Worm (Caenorhabditis elegans): ENCODE results near the gene Y40H4A.2.

Gene Y40H4A.2

DNA sequence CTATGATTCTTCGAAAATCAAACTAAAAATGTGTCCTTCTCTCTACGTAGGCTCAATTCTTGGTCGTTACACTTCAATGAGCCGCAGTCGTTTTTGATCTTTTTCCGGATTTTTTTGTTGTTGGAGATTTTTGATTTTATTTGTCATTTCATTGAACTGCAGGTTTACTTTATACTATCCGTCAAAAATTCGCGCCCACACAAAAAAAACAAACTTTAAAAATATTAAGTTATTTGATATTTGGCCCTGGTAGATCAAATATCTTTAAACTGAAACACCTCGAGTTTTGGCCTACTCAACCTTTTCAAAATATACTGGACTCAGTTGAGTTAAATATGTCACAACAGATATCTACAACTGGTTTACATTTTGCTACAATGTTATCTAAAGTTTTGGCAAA, 30.4 kb upstream of the Y40H4A.2 start:
- TF ChIP-seq lin-39 (tag; optimal IDR thresholded peaks at IDR 0.05) (no peak), nhr-28 (tag; optimal IDR thresholded peaks at IDR 0.05) (no peak), egl-27 (tag; optimal IDR thresholded peaks at IDR 0.05) (no peak), zag-1 (tag; optimal IDR thresholded peaks at IDR 0.05) (no peak), pha-4 (tag; optimal IDR thresholded peaks at IDR 0.05) (no peak), ceh-28 (tag; optimal IDR thresholded peaks at IDR 0.05) (no peak)

DNA sequence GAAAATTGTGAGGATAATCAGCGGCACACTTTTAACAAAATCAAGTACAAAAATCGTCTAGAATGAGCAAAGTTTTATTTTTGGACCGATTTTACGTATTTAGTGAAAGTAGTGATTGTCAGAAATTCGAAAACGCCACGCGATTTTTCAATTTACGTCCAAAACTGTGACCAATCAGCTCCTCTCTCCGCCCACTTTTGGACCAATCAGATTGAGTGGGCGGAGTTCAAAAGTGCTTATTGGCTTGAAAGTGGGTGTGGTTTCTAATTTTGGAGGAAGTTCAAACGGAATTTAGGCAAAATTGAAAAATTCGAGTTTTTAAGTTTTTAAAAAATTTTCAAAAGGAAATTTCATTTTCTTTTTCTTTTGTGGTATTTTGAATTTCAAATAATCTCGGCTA, 29.2 kb upstream of the Y40H4A.2 start:
- peak; percentile 86 for TF ChIP-seq nfya-1 (tag; optimal IDR thresholded peaks at IDR 0.05; ENCODE audit: insufficient read depth)
- TF ChIP-seq elt-3 (tag; optimal IDR thresholded peaks at IDR 0.05) = no peak

DNA sequence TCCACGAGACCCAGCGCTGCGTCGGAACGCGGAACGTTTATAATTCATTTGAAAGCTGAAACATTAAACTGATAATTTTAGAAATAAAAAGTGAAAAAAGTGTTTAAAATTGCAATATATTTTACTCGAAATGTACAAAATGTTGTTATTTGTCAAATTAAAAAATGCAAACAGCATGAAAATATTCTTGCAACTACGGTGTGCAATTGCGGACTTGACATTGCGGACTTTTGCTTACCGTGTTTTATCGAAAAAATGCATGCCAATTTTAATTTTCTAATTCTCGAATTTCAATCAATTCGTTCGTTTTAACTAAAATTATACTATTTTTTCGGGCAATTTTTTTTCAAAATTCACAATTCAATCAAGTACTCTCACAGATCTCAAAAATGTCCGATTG, 26.9 kb upstream of the Y40H4A.2 start, which contains the start of the genes R11H6.5 and ccnk-1:
Gene R11H6.5, minus strand, starts transcription at position 55 of the 400 bp plus-strand sequence.
Gene ccnk-1, plus strand, starts transcription at position 381 of the 400 bp plus-strand sequence.
- TF ChIP-seq lin-39 (tag; optimal IDR thresholded peaks at IDR 0.05) (peak; percentile 39), hmg-11 (tag; optimal IDR thresholded peaks at IDR 0.05) (peak; percentile 51), pha-4 (tag; optimal IDR thresholded peaks at IDR 0.05) (peak; percentile 80), nhr-43 (tag; optimal IDR thresholded peaks at IDR 0.05; ENCODE audit: poor library complexity, severe bottlenecking) (no peak), nhr-77 (tag; optimal IDR thresholded peaks at IDR 0.05) (no peak), nfya-1 (tag; optimal IDR thresholded peaks at IDR 0.05; ENCODE audit: insufficient read depth) (peak; percentile 92), lin-15B (tag; optimal IDR thresholded peaks at IDR 0.05) (peak; percentile 55)

DNA sequence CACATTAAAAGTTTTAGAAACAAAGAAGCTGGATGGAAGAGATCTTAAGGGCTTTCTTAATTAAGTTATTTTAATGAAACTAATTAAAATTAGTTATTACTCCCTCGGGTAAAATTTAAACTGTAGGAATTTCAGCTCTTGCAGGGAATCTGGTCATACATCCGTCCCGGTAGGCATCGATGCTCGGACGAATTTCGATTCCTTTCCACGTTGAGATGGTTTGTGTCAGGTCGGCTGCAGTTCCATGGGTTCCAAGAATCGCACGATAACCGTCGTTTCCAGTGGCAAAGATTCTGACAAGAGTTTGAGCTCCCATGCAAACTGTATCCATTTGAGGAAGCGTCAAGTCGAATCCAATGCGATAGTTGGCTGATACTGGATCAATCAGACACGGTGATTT, 25.5 kb upstream of the Y40H4A.2 start:
- TF ChIP-seq ceh-16 (tag; optimal IDR thresholded peaks at IDR 0.05) (no peak), fos-1 (tag; optimal IDR thresholded peaks at IDR 0.05) (no peak), nhr-77 (tag; optimal IDR thresholded peaks at IDR 0.05) (no peak), mdl-1 (tag; optimal IDR thresholded peaks at IDR 0.05) (no peak), jun-1 (tag; optimal IDR thresholded peaks at IDR 0.05) (no peak), elt-1 (tag; optimal IDR thresholded peaks at IDR 0.05) (no peak), egl-5 (tag; optimal IDR thresholded peaks at IDR 0.05) (no peak), elt-2 (tag; optimal IDR thresholded peaks at IDR 0.05) (no peak), unc-39 (tag; optimal IDR thresholded peaks at IDR 0.05) (no peak)

DNA sequence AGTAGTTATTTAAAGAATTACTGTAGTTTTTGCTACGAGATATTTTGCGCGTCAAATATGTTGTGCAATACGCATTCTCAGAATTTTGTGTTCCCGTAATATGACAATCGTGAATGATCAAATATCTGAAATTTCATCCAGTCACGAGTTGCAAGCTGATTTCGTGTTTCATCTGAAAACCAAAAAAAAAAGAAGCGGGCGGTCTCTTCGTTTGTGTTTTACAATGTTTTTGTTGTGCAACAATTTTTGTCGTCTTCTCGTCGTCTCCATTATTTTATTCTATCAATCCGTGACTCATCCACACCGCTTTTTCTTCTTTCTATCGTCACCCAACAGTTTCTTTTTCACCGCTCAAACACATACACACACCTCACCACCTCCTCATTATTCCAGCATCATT, 24.4 kb upstream of the Y40H4A.2 start, which contains the start of gene R11H6.4:
Gene R11H6.4, plus strand, starts transcription at position 301 of the 400 bp plus-strand sequence.
- TF ChIP-seq lsy-12 (tag; optimal IDR thresholded peaks at IDR 0.05) = no peak
- no peak for TF ChIP-seq nhr-237 (tag; optimal IDR thresholded peaks at IDR 0.05)
- TF ChIP-seq jun-1 (tag; optimal IDR thresholded peaks at IDR 0.05) = no peak
- no peak for TF ChIP-seq R02D3.7 (tag; optimal IDR thresholded peaks at IDR 0.05)
- no peak for TF ChIP-seq nhr-12 (tag; optimal IDR thresholded peaks at IDR 0.05)
- no peak for TF ChIP-seq nhr-28 (tag; optimal IDR thresholded peaks at IDR 0.05)
- no peak for TF ChIP-seq lin-15B (tag; optimal IDR thresholded peaks at IDR 0.05)
- no peak for TF ChIP-seq ceh-16 (tag; optimal IDR thresholded peaks at IDR 0.05)
- TF ChIP-seq sea-2 (GFP tag; optimal IDR thresholded peaks at IDR 0.05) = no peak
- no peak for TF ChIP-seq snpc-4 (tag; optimal IDR thresholded peaks at IDR 0.05)

DNA sequence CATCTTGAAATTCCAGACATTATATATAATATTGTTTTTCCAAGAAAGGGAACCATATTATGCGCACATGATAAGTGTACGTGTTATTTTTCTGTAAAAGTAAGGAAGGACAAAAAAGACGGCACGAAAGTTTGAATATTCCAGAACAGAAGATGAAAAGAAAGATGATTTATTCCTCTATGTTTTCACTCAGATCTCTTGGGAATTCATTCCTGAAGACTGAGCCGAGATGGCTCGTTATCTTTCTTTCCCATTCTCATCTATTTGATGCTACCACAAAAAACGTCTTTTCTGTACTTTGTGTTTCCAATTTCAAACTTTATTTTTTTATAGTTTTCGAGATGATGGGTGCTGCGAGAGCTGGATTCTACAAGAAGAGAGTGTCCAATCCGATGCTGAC, 18.5 kb upstream of the Y40H4A.2 start:
- no peak for TF ChIP-seq mml-1 (tag; optimal IDR thresholded peaks at IDR 0.05)
- TF ChIP-seq unc-62 (GFP tag; optimal IDR thresholded peaks at IDR 0.05) = no peak
- peak; percentile 66 for TF ChIP-seq elt-1 (tag; optimal IDR thresholded peaks at IDR 0.05)

DNA sequence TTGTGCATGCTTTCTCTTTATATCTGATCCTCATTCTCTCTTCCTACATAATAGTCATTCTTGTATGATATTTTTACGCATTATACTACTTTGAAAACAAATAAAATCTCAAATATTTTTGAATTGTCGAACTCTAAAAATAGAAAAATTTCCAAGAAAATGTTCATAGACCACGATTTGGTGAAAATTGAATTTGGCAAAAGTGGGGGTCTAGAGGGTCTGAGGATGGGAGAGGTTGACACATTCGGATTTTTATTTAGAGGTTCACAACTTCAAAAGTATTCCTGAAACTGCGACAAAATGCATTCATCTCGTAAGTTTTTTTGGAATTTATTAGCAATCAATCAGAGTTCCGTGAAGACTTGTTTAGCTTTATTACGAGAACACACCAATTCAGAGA, 14.7 kb upstream of the Y40H4A.2 start, which contains the start of gene glb-22:
Gene glb-22, plus strand, starts transcription at position 301 of the 400 bp plus-strand sequence.
- TF ChIP-seq nhr-23 (tag; optimal IDR thresholded peaks at IDR 0.05) (no peak), egl-5 (tag; optimal IDR thresholded peaks at IDR 0.05) (no peak)
